Fruit fly (Drosophila melanogaster) whole organism, pupa: ENCODE results near the gene CG13310.
A peak's percentile ranks its signal among the peaks of the same experiment; 100 is the strongest.

Source experiments
- CG17806 ChIP-seq: fragments of 200-800 bp; sonication (Bioruptor generic); optimal IDR thresholded peaks from 2 replicates; lab custom pipeline; 2018; ENCODE audit warnings: missing biosample characterization, mild to moderate bottlenecking, missing genetic modification characterization, moderate library complexity
- D1 ChIP-seq: fragments of 200-800 bp; sonication (Bioruptor generic); optimal IDR thresholded peaks from 2 replicates; lab custom pipeline; 2018; ENCODE audit warnings: missing biosample characterization, mild to moderate bottlenecking, missing genetic modification characterization, moderate library complexity
- EcR ChIP-seq: fragments of 200-800 bp; sonication (Bioruptor generic); optimal IDR thresholded peaks from 3 replicates; lab custom pipeline; 2019; ENCODE audit warnings: missing biosample characterization, missing genetic modification characterization, mild to moderate bottlenecking, moderate library complexity, missing genetic modification reagents
- Pif1A ChIP-seq: fragments of 200-800 bp; sonication (Bioruptor generic); optimal IDR thresholded peaks from 3 replicates; lab custom pipeline; 2016; ENCODE audit warnings: missing biosample characterization, missing genetic modification characterization
- Pif1B ChIP-seq: fragments of 200-800 bp; sonication (Bioruptor generic); optimal IDR thresholded peaks from 3 replicates; lab custom pipeline; 2016; ENCODE audit warnings: missing biosample characterization, missing genetic modification characterization
- fd96Ca ChIP-seq: fragments of 200-800 bp; sonication (Bioruptor generic); IDR thresholded peaks from 3 replicates; pipeline ENCODE4 v1.3.6; 2022; ENCODE audit warnings: missing biosample characterization, missing genetic modification characterization
- rn ChIP-seq: fragments of 200-800 bp; sonication (Bioruptor generic); IDR thresholded peaks from 2 replicates; pipeline ENCODE4 v1.3.6; 2022; ENCODE audit warnings: missing biosample characterization, missing genetic modification characterization

DNA sequence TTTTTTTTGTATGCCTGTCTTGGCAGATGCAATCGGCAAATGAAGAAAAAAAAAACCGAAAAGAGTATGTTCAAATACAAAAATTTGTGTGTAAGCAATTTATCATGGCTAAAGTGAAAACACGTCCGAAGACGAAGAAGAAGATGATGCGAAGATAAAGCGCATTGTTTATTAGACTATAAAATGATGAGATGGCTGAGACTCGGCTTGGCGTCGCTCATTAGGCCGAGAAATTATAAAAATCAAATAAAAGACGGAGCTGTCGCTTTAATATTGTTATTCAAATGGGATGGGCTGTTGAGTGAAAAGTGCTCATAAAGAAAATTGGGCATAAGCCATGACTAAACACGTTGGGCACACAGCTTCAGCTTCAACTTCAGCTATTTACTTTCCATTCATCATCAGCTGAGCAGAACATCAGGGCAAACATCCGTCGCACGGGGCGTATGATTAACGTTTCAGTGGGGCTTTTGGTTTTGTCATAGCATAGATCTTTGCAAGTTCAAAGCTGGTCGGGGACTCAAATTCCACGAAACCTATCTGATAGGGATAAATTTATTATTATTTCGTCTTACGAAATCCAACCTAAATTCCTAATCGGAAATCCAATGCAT lies 29.6 kb downstream of the CG13310 start:
- TF ChIP-seq Pif1A (GFP tag; lab: Kevin White, UChicago) (no peak), fd96Ca (GFP tag; lab: Robert Waterston, UW) (0 out of 3 replicates have a peak, but pooled peaks have one; percentile 17), rn (GFP tag; lab: Robert Waterston, UW) (no peak), D1 (tag; lab: Kevin White, UChicago) (no peak), CG17806 (tag; lab: Kevin White, UChicago) (no peak), Pif1B (GFP tag; lab: Kevin White, UChicago) (no peak), EcR (GFP tag; lab: Kevin White, UChicago) (no peak)
